Worm (Caenorhabditis elegans): ENCODE measurements around the gene mca-2.

- TF ChIP-seq snpc-4 (tag; optimal IDR thresholded peaks at IDR 0.05) (no peak), nhr-76 (tag; optimal IDR thresholded peaks at IDR 0.05) (no peak), unc-39 (tag; optimal IDR thresholded peaks at IDR 0.05) (no peak), nhr-237 (tag; optimal IDR thresholded peaks at IDR 0.05) (no peak), ham-2 (GFP tag; optimal IDR thresholded peaks at IDR 0.05) (no peak), unc-62 (GFP tag; optimal IDR thresholded peaks at IDR 0.05) (no peak), elt-3 (tag; optimal IDR thresholded peaks at IDR 0.05) (no peak)
Measured at ce11 chrIV:2128761-2129160, 44.9 kb downstream of the mca-2 start, which contains the start of gene grl-20.

Measured in whole organism, mixed stage, embryonic.